Worm (Caenorhabditis elegans) whole organism, late embryonic: ENCODE measurements around the gene pqn-54.

ENCODE experiments used
- C38D4.7 ChIP-seq: fragments of 200-800 bp; sonication (Bioruptor generic); optimal IDR thresholded peaks from 2 replicates; lab custom pipeline; 2018; ENCODE audit warnings: mild to moderate bottlenecking, missing genetic modification characterization, moderate library complexity, missing compliant biosample characterization
- ama-1 ChIP-seq: fragments of 150-350 bp; optimal IDR thresholded peaks from 2 replicates; lab custom pipeline; 2014
- ceh-31 ChIP-seq: sonication (generic microtip); optimal IDR thresholded peaks from 2 replicates; lab custom pipeline; 2016; ENCODE audit warnings: missing genetic modification characterization, missing compliant biosample characterization
- ceh-34 ChIP-seq: sonication (generic microtip); optimal IDR thresholded peaks from 2 replicates; lab custom pipeline; 2016; ENCODE audit warnings: mild to moderate bottlenecking, missing genetic modification characterization, missing compliant biosample characterization
- ceh-9 ChIP-seq: sonication (generic microtip); optimal IDR thresholded peaks from 2 replicates; lab custom pipeline; 2016; ENCODE audit warnings: mild to moderate bottlenecking, missing genetic modification characterization, inconsistent platforms, missing compliant biosample characterization
- che-1 ChIP-seq: sonication (generic microtip); optimal IDR thresholded peaks from 2 replicates; lab custom pipeline; 2016; ENCODE audit warnings: mild to moderate bottlenecking, missing genetic modification characterization, missing compliant biosample characterization
- fkh-6 ChIP-seq: sonication (generic microtip); optimal IDR thresholded peaks from 2 replicates; lab custom pipeline; 2016; ENCODE audit warnings: missing genetic modification characterization, missing compliant biosample characterization
- hlh-13 ChIP-seq: fragments of 200-800 bp; sonication (Bioruptor generic); optimal IDR thresholded peaks from 2 replicates; lab custom pipeline; 2018; ENCODE audit warnings: mild to moderate bottlenecking, missing genetic modification characterization, missing compliant biosample characterization
- madf-2 ChIP-seq: sonication (generic microtip); optimal IDR thresholded peaks from 2 replicates; lab custom pipeline; 2017; ENCODE audit warnings: missing genetic modification characterization, missing compliant biosample characterization
- npax-4 ChIP-seq: sonication (generic microtip); optimal IDR thresholded peaks from 2 replicates; lab custom pipeline; 2016; ENCODE audit warnings: missing genetic modification characterization, missing compliant biosample characterization

- TF ChIP-seq C38D4.7 (GFP tag; lab: Kevin White, UChicago) (no peak), npax-4 (tag; lab: Kevin White, UChicago) (no peak), ceh-9 (no peak), ceh-31 (tag; lab: Kevin White, UChicago) (no peak), fkh-6 (tag; lab: Kevin White, UChicago) (no peak), che-1 (tag; lab: Kevin White, UChicago) (no peak), hlh-13 (no peak), madf-2 (tag; lab: Kevin White, UChicago) (no peak), ceh-34 (tag; lab: Kevin White, UChicago) (no peak), ama-1 (lab: Kevin White, UChicago) (no peak)
Observed at ce11 chrV:1487262-1487661, 22.5 kb downstream of the pqn-54 start.
